Fruit fly (Drosophila melanogaster) whole organism, embryonic: ENCODE data around the gene CG31957.

ENCODE experiments used
- Atf6 ChIP-seq: fragments of 200-800 bp; sonication (Bioruptor generic); IDR thresholded peaks from 2 replicates; pipeline ENCODE4 v1.3.6; 2022; ENCODE audit warnings: missing biosample characterization, missing genetic modification characterization
- Awh ChIP-seq: fragments of 200-800 bp; sonication (Bioruptor generic); IDR thresholded peaks from 2 replicates; pipeline ENCODE4, ENCODE4 v1.3.6; 2022; ENCODE audit warnings: missing biosample characterization, missing genetic modification characterization
- B-H2 ChIP-seq: fragments of 200-800 bp; sonication (Bioruptor generic); optimal IDR thresholded peaks from 2 replicates; lab custom pipeline; 2018; ENCODE audit warnings: missing biosample characterization, mild to moderate bottlenecking, missing genetic modification characterization
- C15 ChIP-seq: fragments of 200-800 bp; sonication (Bioruptor generic); IDR thresholded peaks from 3 replicates; pipeline ENCODE4 v1.3.6; 2022; ENCODE audit warnings: missing biosample characterization, missing genetic modification characterization
- CG10565 ChIP-seq: fragments of 200-800 bp; sonication (Bioruptor generic); optimal IDR thresholded peaks from 3 replicates; lab custom pipeline; 2016; ENCODE audit warnings: missing biosample characterization, mild to moderate bottlenecking, missing genetic modification characterization
- CG15011 ChIP-seq: fragments of 200-800 bp; sonication (Bioruptor generic); optimal IDR thresholded peaks from 3 replicates; lab custom pipeline; 2018; ENCODE audit warnings: missing biosample characterization, mild to moderate bottlenecking, missing genetic modification characterization
- CG1602 ChIP-seq: fragments of 200-800 bp; sonication (Bioruptor generic); optimal IDR thresholded peaks from 3 replicates; lab custom pipeline; 2016; ENCODE audit warnings: missing biosample characterization, missing genetic modification characterization
- CG17568 ChIP-seq: fragments of 200-800 bp; sonication (Bioruptor generic); optimal IDR thresholded peaks from 2 replicates; lab custom pipeline; 2018; ENCODE audit warnings: missing biosample characterization, mild to moderate bottlenecking, missing genetic modification characterization, moderate library complexity
- CG2202 ChIP-seq: fragments of 200-800 bp; sonication (Bioruptor generic); optimal IDR thresholded peaks from 2 replicates; lab custom pipeline; 2018; ENCODE audit warnings: missing biosample characterization, mild to moderate bottlenecking, missing genetic modification characterization
- CG3065 ChIP-seq: fragments of 200-800 bp; sonication (Bioruptor generic); optimal IDR thresholded peaks from 2 replicates; lab custom pipeline; 2016; ENCODE audit warnings: missing biosample characterization, missing genetic modification characterization
- CG31224 ChIP-seq: fragments of 200-800 bp; sonication (Bioruptor generic); IDR thresholded peaks from 2 replicates; pipeline ENCODE4 v1.3.6; 2022; ENCODE audit warnings: missing biosample characterization, missing genetic modification characterization
- CG3726 ChIP-seq: fragments of 200-800 bp; sonication (Bioruptor generic); IDR thresholded peaks from 3 replicates; pipeline ENCODE4, ENCODE4 v1.3.6; 2022; ENCODE audit warnings: missing biosample characterization, missing genetic modification characterization
- CG3838 ChIP-seq: fragments of 200-800 bp; sonication (Bioruptor generic); optimal IDR thresholded peaks from 3 replicates; lab custom pipeline; 2016; ENCODE audit warnings: missing biosample characterization, missing genetic modification characterization
- CG4424 ChIP-seq: fragments of 200-800 bp; sonication (Bioruptor generic); optimal IDR thresholded peaks from 3 replicates; lab custom pipeline; 2016; ENCODE audit warnings: missing biosample characterization, missing genetic modification characterization
- CG4854 ChIP-seq: fragments of 200-800 bp; sonication (Bioruptor generic); optimal IDR thresholded peaks from 2 replicates; lab custom pipeline; 2016; ENCODE audit warnings: missing biosample characterization, missing genetic modification characterization, inconsistent platforms
- CG7556 ChIP-seq: fragments of 200-800 bp; sonication (Bioruptor generic); optimal IDR thresholded peaks from 2 replicates; lab custom pipeline; 2017; ENCODE audit warnings: missing biosample characterization, mild to moderate bottlenecking, missing genetic modification characterization
- CG8290 ChIP-seq, 3 experiments: fragments of 200-800 bp; sonication (Bioruptor generic); optimal IDR thresholded peaks; 2 replicates each; lab custom pipeline; 2016 to 2019; ENCODE audit warnings: missing biosample characterization in 3 of 3, missing genetic modification characterization in 3 of 3, mild to moderate bottlenecking in 2 of 3, moderate library complexity in 1 of 3
- D ChIP-seq, 2 experiments: fragments of 200-800 bp in 1 of 2; fragments of >200 bp in 1 of 2; sonication (Bioruptor generic) in 1 of 2; optimal IDR thresholded peaks; 2 replicates in 1 of 2; 3 replicates in 1 of 2; lab custom pipeline; 2017; ENCODE audit warnings: mild to moderate bottlenecking in 1 of 2, missing biosample characterization in 1 of 2, missing genetic modification characterization in 1 of 2, missing genetic modification reagents in 1 of 2
- Dek ChIP-seq: fragments of 200-800 bp; sonication (Bioruptor generic); optimal IDR thresholded peaks from 3 replicates; lab custom pipeline; 2019; ENCODE audit warnings: missing biosample characterization, mild to moderate bottlenecking, missing genetic modification characterization, moderate library complexity
- Hmr ChIP-seq: fragments of 200-800 bp; sonication (Bioruptor generic); optimal IDR thresholded peaks from 3 replicates; lab custom pipeline; 2017; ENCODE audit warnings: mild to moderate bottlenecking, missing biosample characterization, missing genetic modification reagents, missing genetic modification characterization
- Hmx ChIP-seq: fragments of 200-800 bp; sonication (Bioruptor generic); optimal IDR thresholded peaks from 2 replicates; lab custom pipeline; 2016; ENCODE audit warnings: missing biosample characterization, missing genetic modification characterization
- Lpt ChIP-seq: fragments of >200 bp; optimal IDR thresholded peaks from 2 replicates; lab custom pipeline; 2018; ENCODE audit warnings: missing biosample characterization, missing genetic modification characterization
- Max ChIP-seq: fragments of 200-800 bp; sonication (Bioruptor generic); optimal IDR thresholded peaks from 2 replicates; lab custom pipeline; 2016; ENCODE audit warnings: missing biosample characterization, mild to moderate bottlenecking, missing genetic modification characterization
- Mrtf ChIP-seq: fragments of 200-800 bp; sonication (Bioruptor generic); IDR thresholded peaks from 3 replicates; pipeline ENCODE4 v1.3.6; 2022; ENCODE audit warnings: missing biosample characterization, missing genetic modification characterization
- NFAT ChIP-seq: fragments of 200-800 bp; sonication (Bioruptor generic); IDR thresholded peaks from 2 replicates; pipeline ENCODE4 v1.3.6; 2022; ENCODE audit warnings: missing biosample characterization, missing genetic modification characterization
- Scr ChIP-seq: fragments of 200-800 bp; sonication (Bioruptor generic); IDR thresholded peaks from 2 replicates; pipeline ENCODE4 v1.3.6; 2022; ENCODE audit warnings: missing biosample characterization, missing genetic modification characterization; ENCODE audit not compliant: partially characterized antibody
- YL-1 ChIP-seq: fragments of 200-800 bp; sonication (Bioruptor generic); optimal IDR thresholded peaks from 3 replicates; lab custom pipeline; 2017; ENCODE audit warnings: missing biosample characterization, mild to moderate bottlenecking, missing genetic modification characterization
- bigmax ChIP-seq: fragments of 200-800 bp; sonication (Bioruptor generic); optimal IDR thresholded peaks from 2 replicates; lab custom pipeline; 2018; ENCODE audit warnings: missing biosample characterization, mild to moderate bottlenecking, missing genetic modification characterization
- crp ChIP-seq, 2 experiments: fragments of 200-800 bp; sonication (Bioruptor generic); optimal IDR thresholded peaks; 2 replicates in 1 of 2; 3 replicates in 1 of 2; lab custom pipeline; 2017; ENCODE audit warnings: missing biosample characterization in 2 of 2, missing genetic modification characterization in 2 of 2, mild to moderate bottlenecking in 1 of 2, moderate library complexity in 1 of 2
- disco-r ChIP-seq: fragments of 200-800 bp; sonication (Bioruptor generic); optimal IDR thresholded peaks from 2 replicates; lab custom pipeline; 2016; ENCODE audit warnings: missing biosample characterization, missing genetic modification characterization
- dmrt99B ChIP-seq: fragments of 200-800 bp; sonication (Bioruptor generic); optimal IDR thresholded peaks from 2 replicates; lab custom pipeline; 2018; ENCODE audit warnings: missing biosample characterization, mild to moderate bottlenecking, missing genetic modification characterization, moderate library complexity
- emc ChIP-seq: fragments of 200-800 bp; sonication (Bioruptor generic); optimal IDR thresholded peaks from 2 replicates; lab custom pipeline; 2016; ENCODE audit warnings: missing biosample characterization, missing genetic modification characterization
- eyg ChIP-seq: fragments of 200-800 bp; sonication (Bioruptor generic); optimal IDR thresholded peaks from 3 replicates; lab custom pipeline; 2016; ENCODE audit warnings: missing biosample characterization, missing genetic modification characterization
- fd102C ChIP-seq: fragments of 200-800 bp; sonication (Bioruptor generic); optimal IDR thresholded peaks from 2 replicates; lab custom pipeline; 2018; ENCODE audit warnings: missing biosample characterization, mild to moderate bottlenecking, missing genetic modification characterization, moderate library complexity
- gro ChIP-seq: fragments of 200-800 bp; sonication (Bioruptor generic); optimal IDR thresholded peaks from 2 replicates; lab custom pipeline; 2016; ENCODE audit warnings: missing biosample characterization, missing genetic modification characterization
- kah ChIP-seq: fragments of 200-800 bp; sonication (Bioruptor generic); optimal IDR thresholded peaks from 2 replicates; lab custom pipeline; 2018; ENCODE audit warnings: missing biosample characterization, mild to moderate bottlenecking, missing genetic modification characterization
- ken ChIP-seq: fragments of 200-800 bp; sonication (Bioruptor generic); IDR thresholded peaks from 3 replicates; pipeline ENCODE4 v1.3.6; 2022; ENCODE audit warnings: missing biosample characterization, missing genetic modification characterization
- lola ChIP-seq, 3 experiments: fragments of >200 bp in 2 of 3; fragments of 200-800 bp in 1 of 3; sonication (Bioruptor generic) in 1 of 3; optimal IDR thresholded peaks; 2 replicates each; lab custom pipeline; 2017 to 2019; ENCODE audit warnings: missing biosample characterization in 3 of 3, missing genetic modification characterization in 3 of 3, mild to moderate bottlenecking in 1 of 3, moderate library complexity in 1 of 3
- pfk ChIP-seq: fragments of 200-800 bp; sonication (Bioruptor generic); optimal IDR thresholded peaks from 2 replicates; lab custom pipeline; 2018; ENCODE audit warnings: missing biosample characterization, mild to moderate bottlenecking, missing genetic modification characterization, moderate library complexity
- pnt ChIP-seq: fragments of 200-800 bp; sonication (Bioruptor generic); optimal IDR thresholded peaks from 3 replicates; lab custom pipeline; 2016; ENCODE audit warnings: missing biosample characterization, missing genetic modification characterization
- pum ChIP-seq: fragments of 200-800 bp; sonication (Bioruptor generic); optimal IDR thresholded peaks from 2 replicates; lab custom pipeline; 2016; ENCODE audit warnings: missing biosample characterization, missing genetic modification characterization
- repo ChIP-seq: fragments of 200-800 bp; sonication (Bioruptor generic); optimal IDR thresholded peaks from 2 replicates; lab custom pipeline; 2016; ENCODE audit warnings: missing biosample characterization, missing genetic modification characterization
- run ChIP-seq: fragments of 200-800 bp; sonication (Bioruptor generic); optimal IDR thresholded peaks from 3 replicates; lab custom pipeline; 2018; ENCODE audit warnings: missing biosample characterization, mild to moderate bottlenecking, missing genetic modification characterization
- tin ChIP-seq: fragments of 200-800 bp; sonication (Bioruptor generic); optimal IDR thresholded peaks from 3 replicates; lab custom pipeline; 2016; ENCODE audit warnings: missing biosample characterization, missing genetic modification characterization
- tll ChIP-seq, 2 experiments: fragments of 200-800 bp in 1 of 2; fragments of >200 bp in 1 of 2; sonication (Bioruptor generic) in 1 of 2; optimal IDR thresholded peaks; 2 replicates each; lab custom pipeline; 2017 to 2019; ENCODE audit warnings: missing biosample characterization in 2 of 2, missing genetic modification characterization in 2 of 2, mild to moderate bottlenecking in 1 of 2, moderate library complexity in 1 of 2
- tx ChIP-seq: fragments of 200-800 bp; sonication (Bioruptor generic); optimal IDR thresholded peaks from 2 replicates; lab custom pipeline; 2016; ENCODE audit warnings: missing biosample characterization, missing genetic modification characterization
- zen ChIP-seq: fragments of 200-800 bp; sonication (Bioruptor generic); optimal IDR thresholded peaks from 3 replicates; lab custom pipeline; 2018; ENCODE audit warnings: missing biosample characterization, mild to moderate bottlenecking, missing genetic modification characterization, moderate library complexity
- zfh1 ChIP-seq: fragments of 200-800 bp; sonication (Bioruptor generic); IDR thresholded peaks from 3 replicates; pipeline ENCODE4 v1.3.6; 2022; ENCODE audit warnings: missing biosample characterization, missing genetic modification characterization

The CG31957 gene

dm6 chr2L:3827406-3828133 is 44.7 kb downstream of the CG31957 start (continued):
- peak in 1 of 2 experiments; percentile 80 for TF ChIP-seq tll (GFP tag; optimal IDR thresholded peaks at IDR 0.05; lab: Kevin White, UChicago)
- no peak for TF ChIP-seq tx (GFP tag; lab: Kevin White, UChicago)
- TF ChIP-seq crp (GFP tag; optimal IDR thresholded peaks at IDR 0.05; lab: Kevin White, UChicago) = peak in 1 of 2 experiments; percentile 10
- TF ChIP-seq CG4424 (GFP tag; lab: Kevin White, UChicago) = peak; percentile 76
- TF ChIP-seq eyg (GFP tag; lab: Kevin White, UChicago) = no peak
- TF ChIP-seq run (tag; lab: Kevin White, UChicago) = no peak
- TF ChIP-seq B-H2 (GFP tag; lab: Kevin White, UChicago) = no peak
- no peak for TF ChIP-seq CG3726
- no peak for TF ChIP-seq CG31224 (GFP tag; lab: Robert Waterston, UW)
- TF ChIP-seq pum (GFP tag; lab: Kevin White, UChicago) = peak; percentile 71
- peak; percentile 63 for TF ChIP-seq pnt
- TF ChIP-seq Dek = no peak
- TF ChIP-seq CG1602 = peak; percentile 79
- no peak for TF ChIP-seq disco-r (GFP tag; lab: Kevin White, UChicago)
- no peak for TF ChIP-seq Awh (GFP tag; lab: Robert Waterston, UW)
- peak; percentile 46; the same call in 2 of the 3 replicates for TF ChIP-seq ken
- TF ChIP-seq lola (GFP tag; optimal IDR thresholded peaks at IDR 0.05; lab: Kevin White, UChicago) = peak in 1 of 3 experiments; percentile 96
- TF ChIP-seq zen (tag; lab: Kevin White, UChicago) = peak; percentile 98
- no peak for TF ChIP-seq C15 (GFP tag; lab: Robert Waterston, UW)
- peak; percentile 40 for TF ChIP-seq D (optimal IDR thresholded peaks at IDR 0.05; lab: Kevin White, UChicago)
- TF ChIP-seq D (GFP tag; optimal IDR thresholded peaks at IDR 0.05; lab: Kevin White, UChicago) = peak; percentile 85
- TF ChIP-seq Mrtf (GFP tag; lab: Robert Waterston, UW) = no peak
- TF ChIP-seq gro (GFP tag; lab: Kevin White, UChicago) = no peak
- peak; percentile 43 for TF ChIP-seq CG3065
- peak; percentile 45 for TF ChIP-seq dmrt99B (tag; lab: Kevin White, UChicago)
- TF ChIP-seq CG7556 = peak; percentile 86
- TF ChIP-seq NFAT (GFP tag; lab: Robert Waterston, UW) = no peak
- no peak for TF ChIP-seq Lpt (GFP tag; lab: Kevin White, UChicago)
- peak; percentile 71 for TF ChIP-seq tin
- TF ChIP-seq emc (GFP tag; lab: Kevin White, UChicago) = no peak
- TF ChIP-seq Max = peak; percentile 46
- peak; percentile 93 for TF ChIP-seq fd102C (GFP tag; lab: Kevin White, UChicago)
- no peak for TF ChIP-seq CG3838 (GFP tag; lab: Kevin White, UChicago)
- no peak for TF ChIP-seq kah
- TF ChIP-seq repo (GFP tag; lab: Kevin White, UChicago) = no peak
- TF ChIP-seq Atf6 (GFP tag; lab: Robert Waterston, UW) = no peak
- TF ChIP-seq bigmax (GFP tag; lab: Kevin White, UChicago) = no peak
- TF ChIP-seq CG4854 (GFP tag; lab: Kevin White, UChicago) = peak; percentile 14
- TF ChIP-seq Hmx (GFP tag; lab: Kevin White, UChicago) = no peak
- peak; percentile 83 for TF ChIP-seq zfh1 (GFP tag; lab: Robert Waterston, UW)
- TF ChIP-seq CG8290 (GFP tag; optimal IDR thresholded peaks at IDR 0.05; lab: Kevin White, UChicago) = peak; percentile 60
- TF ChIP-seq CG8290 (tag; optimal IDR thresholded peaks at IDR 0.05; lab: Kevin White, UChicago) = peak in 1 of 2 experiments; percentile 61
- TF ChIP-seq CG10565 (GFP tag; lab: Kevin White, UChicago) = no peak
- peak; percentile 80 for TF ChIP-seq CG2202
- TF ChIP-seq CG15011 (GFP tag; lab: Kevin White, UChicago) = peak; percentile 42
- peak; percentile 8 for TF ChIP-seq CG17568
- TF ChIP-seq Scr = no peak
- TF ChIP-seq pfk (GFP tag; lab: Kevin White, UChicago) = no peak
- TF ChIP-seq Hmr (GFP tag; lab: Kevin White, UChicago) = no peak
- TF ChIP-seq YL-1 (GFP tag; lab: Kevin White, UChicago) = peak; percentile 13
